Worm (Caenorhabditis elegans): ENCODE measurements around the gene rps-21.

rps-21 gene

DNA sequence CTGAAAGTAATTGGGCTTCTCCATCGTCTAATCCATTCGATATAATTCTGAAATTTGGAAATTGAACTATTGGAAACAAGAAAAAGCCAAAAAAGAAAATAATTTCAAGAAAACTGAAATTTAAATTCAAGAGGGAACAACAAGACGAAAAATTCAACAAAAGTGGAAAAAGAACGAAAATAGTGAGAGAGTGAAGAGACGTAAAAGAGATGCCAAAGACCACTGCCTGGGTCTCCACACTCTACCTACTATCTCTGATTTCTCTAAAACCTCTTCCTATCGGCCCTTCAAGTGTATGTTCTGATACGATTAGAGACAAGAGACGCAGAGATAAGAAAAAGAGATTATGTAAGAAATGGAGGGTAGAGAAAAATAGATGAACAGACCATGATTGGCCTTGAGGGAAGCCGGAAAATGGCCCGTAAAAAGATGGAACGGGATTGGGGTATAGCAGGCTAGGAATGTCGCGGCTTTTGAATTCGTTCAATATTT lies 35.6 kb downstream of the rps-21 start, which contains the start of gene ogt-1 (continued):
- peak; percentile 90 for TF ChIP-seq nhr-129 (tag; optimal IDR thresholded peaks at IDR 0.05)
- peak; percentile 79 for TF ChIP-seq fos-1 (tag; optimal IDR thresholded peaks at IDR 0.05)
- peak; percentile 91 for TF ChIP-seq nhr-6 (tag; optimal IDR thresholded peaks at IDR 0.05)
- TF ChIP-seq snpc-4 (tag; optimal IDR thresholded peaks at IDR 0.05) = peak; percentile 80
- peak; percentile 81 for TF ChIP-seq gmeb-1 (tag; optimal IDR thresholded peaks at IDR 0.05)
- peak; percentile 39 for TF ChIP-seq Y55F3AM.14 (GFP tag; optimal IDR thresholded peaks at IDR 0.05)

DNA sequence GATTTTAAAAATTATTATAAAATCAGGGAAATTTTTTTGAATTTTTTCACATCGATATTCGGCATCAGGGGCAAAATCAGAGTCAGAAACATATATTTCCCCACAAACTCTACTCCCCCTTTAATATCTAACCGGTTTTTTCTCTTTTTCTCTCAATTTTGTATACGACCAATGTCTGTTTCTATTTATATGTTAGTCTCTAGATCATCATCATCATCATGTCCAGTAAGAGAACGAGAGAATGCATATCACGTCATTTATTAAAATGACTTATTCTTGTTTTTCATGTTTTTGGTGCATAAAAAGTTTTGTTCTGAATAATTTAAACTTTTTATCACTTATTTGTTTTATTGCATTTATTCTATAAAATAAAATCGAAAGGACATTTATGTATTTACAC lies 36.9 kb downstream of the rps-21 start:
- peak; percentile 56 for TF ChIP-seq nhr-25 (tag; optimal IDR thresholded peaks at IDR 0.05)
- no peak for TF ChIP-seq nhr-77 (tag; optimal IDR thresholded peaks at IDR 0.05)
- TF ChIP-seq ama-1 (optimal IDR thresholded peaks at IDR 0.05) = no peak
- no peak for TF ChIP-seq peb-1 (tag; optimal IDR thresholded peaks at IDR 0.05)
- peak; percentile 0 for TF ChIP-seq fos-1 (tag; optimal IDR thresholded peaks at IDR 0.05)
- peak; percentile 45 for TF ChIP-seq ztf-4 (tag; optimal IDR thresholded peaks at IDR 0.05)
- TF ChIP-seq egl-27 (tag; optimal IDR thresholded peaks at IDR 0.05) = peak; percentile 26

- no peak for TF ChIP-seq ztf-1 (GFP tag; conservative IDR thresholded peaks at IDR 0.05)
These were observed 39.3 kb downstream of the rps-21 start for ce11 chrIII:7150162-7150561.

- TF ChIP-seq mab-5 (tag; optimal IDR thresholded peaks at IDR 0.05) (no peak), nhr-12 (tag; optimal IDR thresholded peaks at IDR 0.05) (no peak), elt-3 (tag; optimal IDR thresholded peaks at IDR 0.05) (no peak), zag-1 (tag; optimal IDR thresholded peaks at IDR 0.05) (no peak), nhr-21 (tag; optimal IDR thresholded peaks at IDR 0.05) (no peak), alr-1 (tag; optimal IDR thresholded peaks at IDR 0.05) (no peak), ZK546.5 (tag; optimal IDR thresholded peaks at IDR 0.05) (no peak), aly-2 (tag; optimal IDR thresholded peaks at IDR 0.05) (no peak), blmp-1 (tag; optimal IDR thresholded peaks at IDR 0.05; ENCODE audit: insufficient read depth) (no peak), sma-9 (GFP tag; optimal IDR thresholded peaks at IDR 0.05) (no peak), sma-9 (tag; optimal IDR thresholded peaks at IDR 0.05) (no peak), nhr-11 (tag; optimal IDR thresholded peaks at IDR 0.05) (no peak), ztf-4 (tag; optimal IDR thresholded peaks at IDR 0.05) (no peak), F13H6.1 (tag; optimal IDR thresholded peaks at IDR 0.05) (no peak)
These were observed 41.2 kb downstream of the rps-21 start for ce11 chrIII:7148191-7148590.

- TF ChIP-seq elt-1 (tag; optimal IDR thresholded peaks at IDR 0.05) = no peak
- TF ChIP-seq nhr-12 (tag; optimal IDR thresholded peaks at IDR 0.05) = no peak
- no peak for TF ChIP-seq sem-4 (tag; optimal IDR thresholded peaks at IDR 0.05)
- TF ChIP-seq fos-1 (tag; optimal IDR thresholded peaks at IDR 0.05) = no peak
- no peak for TF ChIP-seq blmp-1 (tag; optimal IDR thresholded peaks at IDR 0.05; ENCODE audit: insufficient read depth)
- no peak for TF ChIP-seq nhr-129 (tag; optimal IDR thresholded peaks at IDR 0.05)
- TF ChIP-seq ama-1 (optimal IDR thresholded peaks at IDR 0.05) = no peak
- no peak for TF ChIP-seq R02D3.7 (tag; optimal IDR thresholded peaks at IDR 0.05)
- no peak for TF ChIP-seq nhr-23 (tag; optimal IDR thresholded peaks at IDR 0.05)
- TF ChIP-seq snpc-4 (tag; optimal IDR thresholded peaks at IDR 0.05) = no peak
- TF ChIP-seq nhr-77 (tag; optimal IDR thresholded peaks at IDR 0.05) = no peak
- no peak for TF ChIP-seq unc-39 (tag; optimal IDR thresholded peaks at IDR 0.05)
These were observed 43.1 kb downstream of the rps-21 start for ce11 chrIII:7146341-7146740.

- TF ChIP-seq ztf-11 (tag; optimal IDR thresholded peaks at IDR 0.05) = no peak
These were observed 44.7 kb downstream of the rps-21 start, which contains the start of gene glr-2 for ce11 chrIII:7144749-7145148. glr-2 (minus strand) TSS chrIII:7144959.

ce11 chrIII:7142172-7142601 lies 47.2 kb downstream of the rps-21 start:
- TF ChIP-seq ceh-16 (tag; optimal IDR thresholded peaks at IDR 0.05) = no peak
- no peak for TF ChIP-seq blmp-1 (tag; optimal IDR thresholded peaks at IDR 0.05; ENCODE audit: insufficient read depth)
- no peak for TF ChIP-seq Y55F3AM.14 (GFP tag; optimal IDR thresholded peaks at IDR 0.05)
- TF ChIP-seq mab-5 (tag; optimal IDR thresholded peaks at IDR 0.05) = no peak
- no peak for TF ChIP-seq nhr-77 (tag; optimal IDR thresholded peaks at IDR 0.05)
- TF ChIP-seq nhr-23 (tag; optimal IDR thresholded peaks at IDR 0.05) = no peak
- no peak for TF ChIP-seq nhr-237 (tag; optimal IDR thresholded peaks at IDR 0.05)
- TF ChIP-seq zag-1 (tag; optimal IDR thresholded peaks at IDR 0.05) = no peak
- no peak for TF ChIP-seq C34F6.9 (tag; optimal IDR thresholded peaks at IDR 0.05)
- no peak for TF ChIP-seq nhr-12 (tag; optimal IDR thresholded peaks at IDR 0.05)
- TF ChIP-seq elt-1 (tag; optimal IDR thresholded peaks at IDR 0.05) = no peak
- peak; percentile 25 for TF ChIP-seq sma-9 (GFP tag; optimal IDR thresholded peaks at IDR 0.05)
- TF ChIP-seq sma-9 (tag; optimal IDR thresholded peaks at IDR 0.05) = no peak
- no peak for TF ChIP-seq skn-1 (tag; optimal IDR thresholded peaks at IDR 0.05)
- no peak for TF ChIP-seq peb-1 (tag; optimal IDR thresholded peaks at IDR 0.05)
- peak; percentile 3 for TF ChIP-seq nhr-25 (tag; optimal IDR thresholded peaks at IDR 0.05)
- no peak for TF ChIP-seq ztf-1 (GFP tag; conservative IDR thresholded peaks at IDR 0.05)
- TF ChIP-seq nhr-129 (tag; optimal IDR thresholded peaks at IDR 0.05) = no peak
- TF ChIP-seq nhr-21 (tag; optimal IDR thresholded peaks at IDR 0.05) = peak; percentile 10
- no peak for TF ChIP-seq mbf-1 (tag; optimal IDR thresholded peaks at IDR 0.05)
- no peak for TF ChIP-seq nhr-6 (tag; optimal IDR thresholded peaks at IDR 0.05)
- peak; percentile 76 for TF ChIP-seq ama-1 (optimal IDR thresholded peaks at IDR 0.05)
- peak; percentile 36 to 45 for TF ChIP-seq lsy-2 (tag; optimal IDR thresholded peaks at IDR 0.05)
- no peak for TF ChIP-seq ztf-11 (tag; optimal IDR thresholded peaks at IDR 0.05)
- peak; percentile 64 for TF ChIP-seq sma-3 (GFP tag; optimal IDR thresholded peaks at IDR 0.05)
- TF ChIP-seq mdl-1 (tag; optimal IDR thresholded peaks at IDR 0.05) = no peak

Data from whole organism, L2 larva.